Worm (Caenorhabditis elegans): Measurements from ENCODE around the gene let-92.

Gene let-92

ce11 chrIV:11821591-11822361, 36.5 kb upstream of the let-92 start, which contains the start of the genes par-5 and M117.3 (continued):
- TF ChIP-seq cebp-1 (GFP tag; IDR thresholded peaks at IDR 0.05) (peak; percentile 75), cebp-1 (tag; optimal IDR thresholded peaks at IDR 0.05) (peak; percentile 89), nhr-80 (tag; optimal IDR thresholded peaks at IDR 0.05) (peak; percentile 92), let-607 (tag; optimal IDR thresholded peaks at IDR 0.05) (peak; percentile 36 to 39), egl-18 (GFP tag; IDR thresholded peaks at IDR 0.05) (0 out of 2 replicates have a peak, but pooled peaks have one; percentile 22), C17E4.6 (GFP tag; IDR thresholded peaks at IDR 0.05) (peak; percentile 45; the same call in 1 of the 2 replicates), tlf-1 (GFP tag; optimal IDR thresholded peaks at IDR 0.05) (peak; percentile 21)

ce11 chrIV:11822454-11822853, 35.8 kb upstream of the let-92 start:
- no peak for TF ChIP-seq nhr-179 (tag; optimal IDR thresholded peaks at IDR 0.05)
- TF ChIP-seq sptf-2 (GFP tag; optimal IDR thresholded peaks at IDR 0.05): no peak
- TF ChIP-seq atf-7 (tag; optimal IDR thresholded peaks at IDR 0.05): no peak
- no peak for TF ChIP-seq F55B11.4 (tag; optimal IDR thresholded peaks at IDR 0.05; ENCODE audit: borderline replicate concordance, insufficient read depth)
- TF ChIP-seq ztf-6 (GFP tag; IDR thresholded peaks at IDR 0.05): no peak
- TF ChIP-seq ZK185.1 (tag; optimal IDR thresholded peaks at IDR 0.05; ENCODE audit: poor library complexity, severe bottlenecking): no peak
- TF ChIP-seq madf-8 (GFP tag; conservative IDR thresholded peaks at IDR 0.05): peak; percentile 90
- no peak for TF ChIP-seq cebp-1 (GFP tag; IDR thresholded peaks at IDR 0.05)
- TF ChIP-seq cebp-1 (tag; optimal IDR thresholded peaks at IDR 0.05): no peak
- TF ChIP-seq tlf-1 (GFP tag; optimal IDR thresholded peaks at IDR 0.05): peak; percentile 65
- no peak for TF ChIP-seq ceh-27 (GFP tag; optimal IDR thresholded peaks at IDR 0.05)
- no peak for TF ChIP-seq K12H6.12 (tag; optimal IDR thresholded peaks at IDR 0.05)
- no peak for TF ChIP-seq ztf-26 (tag; optimal IDR thresholded peaks at IDR 0.05)
- no peak for TF ChIP-seq mxl-1 (tag; optimal IDR thresholded peaks at IDR 0.05)
- peak; percentile 51; the same call in 1 of the 2 replicates for TF ChIP-seq ceh-100 (GFP tag; IDR thresholded peaks at IDR 0.05)
- no peak for TF ChIP-seq B0035.1 (tag; optimal IDR thresholded peaks at IDR 0.05)
- TF ChIP-seq nfya-1 (tag; optimal IDR thresholded peaks at IDR 0.05; ENCODE audit: borderline replicate concordance, insufficient read depth): no peak
- TF ChIP-seq pbrm-1 (GFP tag; IDR thresholded peaks at IDR 0.05): peak; percentile 56; the same call in 1 of the 2 replicates
- no peak for TF ChIP-seq bed-2 (GFP tag; IDR thresholded peaks at IDR 0.05)
- peak; percentile 54; the same call in 1 of the 2 replicates for TF ChIP-seq dox-1 (GFP tag; IDR thresholded peaks at IDR 0.05)
- no peak for TF ChIP-seq nhr-120 (GFP tag; IDR thresholded peaks at IDR 0.05)
- peak; percentile 73 for TF ChIP-seq lsl-1 (GFP tag; optimal IDR thresholded peaks at IDR 0.05)
- no peak for TF ChIP-seq Y53F4B.3 (GFP tag; IDR thresholded peaks at IDR 0.05)
- TF ChIP-seq egl-44 (GFP tag; IDR thresholded peaks at IDR 0.05): no peak
- no peak for TF ChIP-seq F39B2.1 (GFP tag; IDR thresholded peaks at IDR 0.05)
- TF ChIP-seq tbp1 (GFP tag; optimal IDR thresholded peaks at IDR 0.05): no peak
- TF ChIP-seq hmg-1.2 (GFP tag; IDR thresholded peaks at IDR 0.05): peak; percentile 51
- peak; percentile 49; the same call in 1 of the 2 replicates for TF ChIP-seq attf-6 (GFP tag; IDR thresholded peaks at IDR 0.05)
- TF ChIP-seq ekl-4 (GFP tag; IDR thresholded peaks at IDR 0.05): peak; percentile 83
- TF ChIP-seq zim-3 (tag; optimal IDR thresholded peaks at IDR 0.05): no peak
- TF ChIP-seq K11D2.4 (GFP tag; IDR thresholded peaks at IDR 0.05): no peak
- peak; percentile 96 for TF ChIP-seq ceh-91 (GFP tag; IDR thresholded peaks at IDR 0.05)
- peak; percentile 94 for TF ChIP-seq F33H1.4 (GFP tag; IDR thresholded peaks at IDR 0.05)
- TF ChIP-seq ets-4 (GFP tag; optimal IDR thresholded peaks at IDR 0.05): no peak
- no peak for TF ChIP-seq nfyb-1 (GFP tag; IDR thresholded peaks at IDR 0.05)
- no peak for TF ChIP-seq hmg-20 (GFP tag; IDR thresholded peaks at IDR 0.05)
- TF ChIP-seq athp-1 (tag; optimal IDR thresholded peaks at IDR 0.05): no peak
- TF ChIP-seq lin-40 (tag; optimal IDR thresholded peaks at IDR 0.05): no peak
- TF ChIP-seq ztf-22 (GFP tag; optimal IDR thresholded peaks at IDR 0.05): no peak
- no peak for TF ChIP-seq hlh-12 (tag; optimal IDR thresholded peaks at IDR 0.05)
- TF ChIP-seq hsf-1 (GFP tag; IDR thresholded peaks at IDR 0.05): peak; percentile 96

All from whole organism, young adult.